1 fruit fly cellular context compared by ENCODE assay signal in genomic region chr3L:14170531-14170930, dm6.
TF ChIP-seq lines count a peak whose summit lies in the region.

No protein-coding gene starts in this region.

TF ChIP-seq in whole organism, embryonic, 481 proteins besides CTCF, POLR2A, EP300 and RAD21 (continued from another document):
- peak; percentile 46 for TF ChIP-seq phol (tag; optimal IDR thresholded peaks at IDR 0.05; lab: Kevin White, UChicago)
